Worm (Caenorhabditis elegans): ENCODE data around the gene srx-10.

srx-10 gene

DNA sequence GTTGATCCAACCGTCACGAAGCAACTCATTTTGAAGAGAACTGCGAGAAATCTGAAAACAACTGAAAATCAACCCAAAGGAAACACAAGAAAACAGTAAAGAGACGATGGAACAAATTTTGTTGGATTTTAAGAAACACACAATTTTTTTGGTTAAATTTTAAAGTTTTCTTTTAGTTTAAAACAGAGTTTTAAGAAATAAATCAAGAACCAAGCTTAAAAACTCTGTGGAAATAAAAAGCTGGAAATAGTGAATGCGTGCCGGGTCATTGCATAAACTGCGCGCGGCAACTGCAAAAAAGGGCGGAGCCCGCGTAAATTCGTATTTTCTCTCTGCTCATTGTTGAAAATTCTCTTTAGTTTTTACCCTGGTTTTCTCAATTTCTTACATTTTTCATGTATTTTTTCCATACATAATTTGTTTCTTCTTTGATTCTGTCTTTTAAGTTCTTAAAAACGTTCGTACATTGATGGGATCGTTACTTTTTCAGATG is 15.7 kb upstream of the srx-10 start, which contains the start of the genes algn-13 and R10D12.13 (continued):
- TF ChIP-seq Y22D7AL.16 (tag; optimal IDR thresholded peaks at IDR 0.05) (peak; percentile 56), ceh-14 (tag; optimal IDR thresholded peaks at IDR 0.05) (peak; percentile 90), odd-2 (tag; optimal IDR thresholded peaks at IDR 0.05) (peak; percentile 82), ceh-31 (tag; optimal IDR thresholded peaks at IDR 0.05) (peak; percentile 81), hlh-13 (GFP tag; optimal IDR thresholded peaks at IDR 0.05) (peak; percentile 66), ttx-3 (tag; optimal IDR thresholded peaks at IDR 0.05) (peak; percentile 81), sox-2 (GFP tag; IDR thresholded peaks at IDR 0.05) (peak; percentile 25; the same call in 1 of the 2 replicates), pag-3 (tag; optimal IDR thresholded peaks at IDR 0.05; ENCODE audit: borderline replicate concordance) (no peak), lim-6 (tag; optimal IDR thresholded peaks at IDR 0.05) (peak; percentile 32), ceh-18 (tag; optimal IDR thresholded peaks at IDR 0.05) (peak; percentile 45), gmeb-2 (tag; optimal IDR thresholded peaks at IDR 0.05) (peak; percentile 72), fkh-6 (tag; optimal IDR thresholded peaks at IDR 0.05) (peak; percentile 77), ceh-45 (GFP tag; IDR thresholded peaks at IDR 0.05) (peak; percentile 51; the same call in 1 of the 2 replicates), sdc-2 (tag; optimal IDR thresholded peaks at IDR 0.05) (peak; percentile 69), fkh-10 (GFP tag; optimal IDR thresholded peaks at IDR 0.05) (no peak), ceh-48 (tag; optimal IDR thresholded peaks at IDR 0.05) (peak; percentile 5), ceh-30 (tag; optimal IDR thresholded peaks at IDR 0.05) (no peak), elt-2 (tag; optimal IDR thresholded peaks at IDR 0.05) (peak; percentile 95), unc-3 (GFP tag; conservative IDR thresholded peaks at IDR 0.05) (peak; percentile 65; the same call in 1 of the 2 replicates), unc-3 (tag; optimal IDR thresholded peaks at IDR 0.05) (peak; percentile 80), K02D7.2 (tag; optimal IDR thresholded peaks at IDR 0.05) (peak; percentile 75), ahr-1 (tag; optimal IDR thresholded peaks at IDR 0.05) (peak; percentile 83), madf-2 (tag; optimal IDR thresholded peaks at IDR 0.05) (peak; percentile 50), ceh-22 (tag; optimal IDR thresholded peaks at IDR 0.05) (no peak), zip-5 (tag; optimal IDR thresholded peaks at IDR 0.05) (peak; percentile 67), pha-4 (tag; optimal IDR thresholded peaks at IDR 0.05) (no peak), ztf-16 (tag; optimal IDR thresholded peaks at IDR 0.05) (peak; percentile 78), elt-4 (tag; optimal IDR thresholded peaks at IDR 0.05) (no peak), syd-9 (tag; optimal IDR thresholded peaks at IDR 0.05) (peak; percentile 56), T23F11.4 (GFP tag; optimal IDR thresholded peaks at IDR 0.05) (peak; percentile 69), unc-55 (GFP tag; optimal IDR thresholded peaks at IDR 0.05) (no peak), C38D4.7 (GFP tag; optimal IDR thresholded peaks at IDR 0.05) (peak; percentile 77), pha-2 (tag; optimal IDR thresholded peaks at IDR 0.05) (peak; percentile 79), pros-1 (tag; optimal IDR thresholded peaks at IDR 0.05) (no peak), unc-86 (tag; optimal IDR thresholded peaks at IDR 0.05) (peak; percentile 64), ets-4 (tag; optimal IDR thresholded peaks at IDR 0.05) (peak; percentile 10), F13H6.1 (tag; optimal IDR thresholded peaks at IDR 0.05) (peak; percentile 80), unc-42 (tag; optimal IDR thresholded peaks at IDR 0.05) (peak; percentile 46), pat-9 (tag; optimal IDR thresholded peaks at IDR 0.05) (peak; percentile 84), ceh-24 (tag; optimal IDR thresholded peaks at IDR 0.05) (peak; percentile 58), ceh-34 (tag; optimal IDR thresholded peaks at IDR 0.05) (peak; percentile 80), pqm-1 (tag; optimal IDR thresholded peaks at IDR 0.05) (no peak), eyg-1 (tag; optimal IDR thresholded peaks at IDR 0.05) (peak; percentile 58)

DNA sequence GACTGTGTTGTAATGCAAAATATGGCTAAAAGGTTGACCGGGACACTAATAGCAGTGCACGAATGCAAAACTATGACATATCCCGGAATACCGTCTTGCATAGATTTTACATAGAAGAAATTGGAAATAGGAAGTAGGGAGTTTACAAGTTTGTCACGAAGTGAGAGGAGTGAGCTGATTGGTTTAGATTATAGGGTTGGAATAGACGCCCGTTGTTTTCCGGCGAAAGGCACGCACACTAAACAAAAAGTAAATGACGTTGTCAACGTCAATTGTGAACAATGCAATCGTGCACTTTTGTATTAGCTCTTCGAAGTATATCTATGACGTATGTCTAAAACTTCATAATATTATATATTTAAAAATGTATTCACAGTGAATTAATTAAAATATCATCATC is 14.6 kb upstream of the srx-10 start, which contains the start of gene srh-24:
TSS of gene srh-24 (minus strand) at position 101 of the 400 bp plus-strand sequence.
- no peak for TF ChIP-seq ceh-45 (GFP tag; IDR thresholded peaks at IDR 0.05)
- TF ChIP-seq rnt-1 (tag; optimal IDR thresholded peaks at IDR 0.05): no peak
- TF ChIP-seq ref-2 (tag; optimal IDR thresholded peaks at IDR 0.05): no peak
- no peak for TF ChIP-seq ets-4 (tag; optimal IDR thresholded peaks at IDR 0.05)
- TF ChIP-seq pag-3 (tag; optimal IDR thresholded peaks at IDR 0.05; ENCODE audit: borderline replicate concordance): no peak
- TF ChIP-seq lim-6 (tag; optimal IDR thresholded peaks at IDR 0.05): no peak
